Fruit fly (Drosophila melanogaster): ENCODE results near the gene CG10749.

CG10749 gene

DNA sequence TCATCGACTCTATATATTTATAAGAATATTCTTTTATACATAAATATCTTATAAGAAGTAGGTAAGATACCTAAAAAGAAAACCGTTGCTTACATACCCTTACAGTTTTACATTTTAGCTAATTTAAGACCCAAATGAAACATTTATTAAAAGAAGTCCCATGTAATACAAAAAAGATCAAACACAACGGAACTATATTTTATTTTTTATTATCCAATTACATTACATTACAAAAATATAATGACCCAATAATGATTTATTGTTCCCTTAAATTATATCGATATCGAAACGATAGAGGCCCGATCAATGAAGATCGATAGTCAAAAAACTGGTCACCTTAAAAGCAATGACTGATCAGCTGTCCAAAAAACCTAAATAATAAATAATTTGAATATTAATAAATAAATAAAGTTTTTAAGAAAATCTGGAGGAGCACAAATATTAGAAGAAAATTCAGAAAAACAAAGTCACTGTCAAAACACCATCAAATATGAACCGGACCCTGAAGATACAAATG lies 35.7 kb downstream of the CG10749 start (continued):
- TF ChIP-seq pros (GFP tag; optimal IDR thresholded peaks at IDR 0.05) (no peak), crol (GFP tag; IDR thresholded peaks at IDR 0.05) (no peak), CG14441 (GFP tag; IDR thresholded peaks at IDR 0.05) (no peak), Lhr (GFP tag; optimal IDR thresholded peaks at IDR 0.05) (no peak), CG6765 (GFP tag; optimal IDR thresholded peaks at IDR 0.05) (no peak), CG1792 (GFP tag; optimal IDR thresholded peaks at IDR 0.05) (no peak), Nf-YC (tag; optimal IDR thresholded peaks at IDR 0.05) (no peak), CG6683 (GFP tag; optimal IDR thresholded peaks at IDR 0.05) (no peak), sima (GFP tag; optimal IDR thresholded peaks at IDR 0.05) (no peak), CG33557 (GFP tag; optimal IDR thresholded peaks at IDR 0.05) (no peak), run (tag; optimal IDR thresholded peaks at IDR 0.05) (no peak), CG14710 (tag; optimal IDR thresholded peaks at IDR 0.05) (peak; percentile 30), sqz (GFP tag; optimal IDR thresholded peaks at IDR 0.05) (no peak), lab (GFP tag; optimal IDR thresholded peaks at IDR 0.05) (no peak), chif (GFP tag; optimal IDR thresholded peaks at IDR 0.05) (no peak), HmgZ (tag; optimal IDR thresholded peaks at IDR 0.05) (no peak), CG6854 (GFP tag; optimal IDR thresholded peaks at IDR 0.05) (no peak), unpg (GFP tag; optimal IDR thresholded peaks at IDR 0.05) (no peak), Mad (GFP tag; optimal IDR thresholded peaks at IDR 0.05) (no peak), org-1 (GFP tag; optimal IDR thresholded peaks at IDR 0.05) (no peak), CG42726 (GFP tag; IDR thresholded peaks at IDR 0.05; ENCODE audit: partially characterized antibody) (no peak), CG11723 (GFP tag; optimal IDR thresholded peaks at IDR 0.05) (no peak), Asciz (GFP tag; optimal IDR thresholded peaks at IDR 0.05) (no peak), Antp (GFP tag; optimal IDR thresholded peaks at IDR 0.05) (no peak), sna (GFP tag; IDR thresholded peaks at IDR 0.05; ENCODE audit: partially characterized antibody) (peak; percentile 65), CG11247 (GFP tag; IDR thresholded peaks at IDR 0.05) (no peak), CG3281 (GFP tag; optimal IDR thresholded peaks at IDR 0.05) (no peak), trem (tag; optimal IDR thresholded peaks at IDR 0.05) (peak; percentile 52), eyg (GFP tag; optimal IDR thresholded peaks at IDR 0.05) (no peak), fd64A (GFP tag; optimal IDR thresholded peaks at IDR 0.05) (no peak), al (GFP tag; IDR thresholded peaks at IDR 0.05) (no peak), pfk (GFP tag; optimal IDR thresholded peaks at IDR 0.05) (no peak), Tbp (GFP tag; optimal IDR thresholded peaks at IDR 0.05) (no peak), CG17186 (GFP tag; optimal IDR thresholded peaks at IDR 0.05) (no peak), nerfin-2 (GFP tag; IDR thresholded peaks at IDR 0.05; ENCODE audit: partially characterized antibody) (peak; percentile 49), zen2 (GFP tag; IDR thresholded peaks at IDR 0.05; ENCODE audit: partially characterized antibody) (no peak; the same call in 2 of the 3 replicates), CG8089 (GFP tag; optimal IDR thresholded peaks at IDR 0.05) (no peak), CG13123 (GFP tag; optimal IDR thresholded peaks at IDR 0.05) (no peak), HmgD (GFP tag; optimal IDR thresholded peaks at IDR 0.05) (no peak), danr (GFP tag; IDR thresholded peaks at IDR 0.05) (no peak), gcm (GFP tag; optimal IDR thresholded peaks at IDR 0.05) (no peak), Hmx (GFP tag; optimal IDR thresholded peaks at IDR 0.05) (no peak), ranshi (GFP tag; IDR thresholded peaks at IDR 0.05) (peak; percentile 7; the same call in 1 of the 2 replicates), Bteb2 (GFP tag; optimal IDR thresholded peaks at IDR 0.05) (no peak), ara (GFP tag; IDR thresholded peaks at IDR 0.05) (no peak), inv (GFP tag; IDR thresholded peaks at IDR 0.05; ENCODE audit: partially characterized antibody) (peak; percentile 54; the same call in 1 of the 2 replicates), toy (GFP tag; IDR thresholded peaks at IDR 0.05) (no peak), CG11085 (GFP tag; IDR thresholded peaks at IDR 0.05) (no peak), ind (GFP tag; optimal IDR thresholded peaks at IDR 0.05) (no peak), Hand (GFP tag; optimal IDR thresholded peaks at IDR 0.05) (no peak), bowl (GFP tag; IDR thresholded peaks at IDR 0.05) (no peak)
